Fruit fly (Drosophila melanogaster) whole organism, embryonic: ENCODE measurements around the gene CG33158.

Experiments used
- Atf-2 ChIP-seq: fragments of 200-800 bp; sonication (Bioruptor generic); optimal IDR thresholded peaks from 2 replicates; lab custom pipeline; 2016; ENCODE audit warnings: missing biosample characterization, missing genetic modification characterization
- B-H1 ChIP-seq: fragments of 200-800 bp; sonication (Bioruptor generic); IDR thresholded peaks from 3 replicates; pipeline ENCODE4 v1.3.6; 2022; ENCODE audit warnings: missing biosample characterization, missing genetic modification characterization
- CG10147 ChIP-seq: fragments of 200-800 bp; sonication (Bioruptor generic); optimal IDR thresholded peaks from 2 replicates; lab custom pipeline; 2019; ENCODE audit warnings: missing biosample characterization, mild to moderate bottlenecking, missing genetic modification characterization, moderate library complexity
- CG10321 ChIP-seq: fragments of 200-800 bp; sonication (Bioruptor generic); IDR thresholded peaks from 2 replicates; pipeline ENCODE4 v1.3.6; 2022; ENCODE audit warnings: missing biosample characterization, missing genetic modification characterization
- CG11085 ChIP-seq: fragments of 200-800 bp; sonication (Bioruptor generic); IDR thresholded peaks from 2 replicates; pipeline ENCODE4 v1.3.6; 2022; ENCODE audit warnings: missing biosample characterization, missing genetic modification characterization
- CG11695 ChIP-seq: fragments of 200-800 bp; sonication (Bioruptor generic); IDR thresholded peaks from 3 replicates; pipeline ENCODE4 v1.3.6; 2022; ENCODE audit warnings: missing biosample characterization, missing genetic modification characterization
- CG11696 ChIP-seq: fragments of 200-800 bp; sonication (Bioruptor generic); IDR thresholded peaks from 2 replicates; pipeline ENCODE4 v1.3.6; 2022; ENCODE audit warnings: missing biosample characterization, missing genetic modification characterization
- CG13424 ChIP-seq: fragments of 200-800 bp; sonication (Bioruptor generic); optimal IDR thresholded peaks from 2 replicates; lab custom pipeline; 2019; ENCODE audit warnings: missing biosample characterization, mild to moderate bottlenecking, missing genetic modification characterization, moderate library complexity
- CG14667 ChIP-seq: fragments of 200-800 bp; sonication (Bioruptor generic); IDR thresholded peaks from 2 replicates; pipeline ENCODE4 v1.3.6; 2022; ENCODE audit warnings: missing biosample characterization, missing genetic modification characterization
- CG15073 ChIP-seq: fragments of 200-800 bp; sonication (Bioruptor generic); optimal IDR thresholded peaks from 2 replicates; lab custom pipeline; 2016; ENCODE audit warnings: missing biosample characterization, missing genetic modification characterization
- CG1529 ChIP-seq: fragments of 200-800 bp; sonication (Bioruptor generic); optimal IDR thresholded peaks from 3 replicates; lab custom pipeline; 2018; ENCODE audit warnings: missing biosample characterization, missing genetic modification characterization
- CG17361 ChIP-seq: fragments of 200-800 bp; sonication (Bioruptor generic); IDR thresholded peaks from 3 replicates; pipeline ENCODE4 v1.3.6; 2022; ENCODE audit warnings: missing biosample characterization, missing genetic modification characterization
- CG17612 ChIP-seq: fragments of 200-800 bp; sonication (Bioruptor generic); IDR thresholded peaks from 2 replicates; pipeline ENCODE4 v1.3.6; 2022; ENCODE audit warnings: missing biosample characterization, missing genetic modification characterization
- CG2202 ChIP-seq: fragments of 200-800 bp; sonication (Bioruptor generic); optimal IDR thresholded peaks from 2 replicates; lab custom pipeline; 2018; ENCODE audit warnings: missing biosample characterization, mild to moderate bottlenecking, missing genetic modification characterization
- CG3281 ChIP-seq: fragments of 200-800 bp; sonication (Bioruptor generic); optimal IDR thresholded peaks from 3 replicates; lab custom pipeline; 2017; ENCODE audit warnings: missing biosample characterization, mild to moderate bottlenecking, missing genetic modification characterization
- CG3995 ChIP-seq: fragments of 200-800 bp; sonication (Bioruptor generic); optimal IDR thresholded peaks from 3 replicates; lab custom pipeline; 2016; ENCODE audit warnings: missing biosample characterization, missing genetic modification characterization
- CG4730 ChIP-seq: fragments of 200-800 bp; sonication (Bioruptor generic); IDR thresholded peaks from 2 replicates; pipeline ENCODE4 v1.3.6; 2022; ENCODE audit warnings: missing biosample characterization, missing genetic modification characterization
- CG7372 ChIP-seq: fragments of 200-800 bp; sonication (Bioruptor generic); IDR thresholded peaks from 2 replicates; pipeline ENCODE4 v1.3.6; 2022; ENCODE audit warnings: missing biosample characterization, missing genetic modification characterization
- CG7745 ChIP-seq: fragments of 200-800 bp; sonication (Bioruptor generic); optimal IDR thresholded peaks from 2 replicates; lab custom pipeline; 2018; ENCODE audit warnings: missing biosample characterization, mild to moderate bottlenecking, missing genetic modification characterization, moderate library complexity
- CG9876 ChIP-seq: fragments of 200-800 bp; sonication (Bioruptor generic); optimal IDR thresholded peaks from 2 replicates; lab custom pipeline; 2016; ENCODE audit warnings: missing biosample characterization, missing genetic modification characterization
- CHES-1-like ChIP-seq: fragments of 200-800 bp; sonication (Bioruptor generic); optimal IDR thresholded peaks from 2 replicates; lab custom pipeline; 2016; ENCODE audit warnings: missing biosample characterization, missing genetic modification characterization
- Dad ChIP-seq: fragments of 200-800 bp; sonication (Bioruptor generic); optimal IDR thresholded peaks from 3 replicates; lab custom pipeline; 2016; ENCODE audit warnings: missing biosample characterization, missing genetic modification characterization
- Dip3 ChIP-seq: fragments of 200-800 bp; sonication (Bioruptor generic); optimal IDR thresholded peaks from 3 replicates; lab custom pipeline; 2016; ENCODE audit warnings: missing biosample characterization, missing genetic modification characterization
- Dp ChIP-seq: fragments of 200-800 bp; sonication (Bioruptor generic); optimal IDR thresholded peaks from 2 replicates; lab custom pipeline; 2018; ENCODE audit warnings: missing biosample characterization, mild to moderate bottlenecking, missing genetic modification characterization, moderate library complexity
- E2f1 ChIP-seq: fragments of 200-800 bp; sonication (Bioruptor generic); IDR thresholded peaks from 2 replicates; pipeline ENCODE4 v1.3.6; 2022; ENCODE audit warnings: missing biosample characterization, missing genetic modification characterization
- HLH4C ChIP-seq: fragments of 200-800 bp; sonication (Bioruptor generic); IDR thresholded peaks from 3 replicates; pipeline ENCODE4 v1.3.6; 2022; ENCODE audit warnings: missing biosample characterization, missing genetic modification characterization; ENCODE audit not compliant: partially characterized antibody
- Hr39 ChIP-seq: fragments of >200 bp; optimal IDR thresholded peaks from 2 replicates; lab custom pipeline; 2017
- Hr51 ChIP-seq, 2 experiments: fragments of 200-800 bp; sonication (Bioruptor generic); optimal IDR thresholded peaks; 2 replicates in 1 of 2; 3 replicates in 1 of 2; lab custom pipeline; 2016 to 2018; ENCODE audit warnings: missing biosample characterization in 2 of 2, missing genetic modification characterization in 2 of 2, mild to moderate bottlenecking in 1 of 2, moderate library complexity in 1 of 2
- Ravus ChIP-seq: fragments of 200-800 bp; sonication (Bioruptor generic); IDR thresholded peaks from 2 replicates; pipeline ENCODE4 v1.3.6; 2022; ENCODE audit warnings: missing biosample characterization, missing genetic modification characterization
- Scr ChIP-seq: fragments of 200-800 bp; sonication (Bioruptor generic); IDR thresholded peaks from 2 replicates; pipeline ENCODE4 v1.3.6; 2022; ENCODE audit warnings: missing biosample characterization, missing genetic modification characterization; ENCODE audit not compliant: partially characterized antibody
- Side ChIP-seq: fragments of 200-800 bp; sonication (Bioruptor generic); optimal IDR thresholded peaks from 2 replicates; lab custom pipeline; 2016; ENCODE audit warnings: missing biosample characterization, missing genetic modification characterization
- Sry-δ ChIP-seq: fragments of 200-800 bp; sonication (Bioruptor generic); optimal IDR thresholded peaks from 2 replicates; lab custom pipeline; 2016; ENCODE audit warnings: missing biosample characterization, missing genetic modification characterization
- Xrp1 ChIP-seq: fragments of 200-800 bp; sonication (Bioruptor generic); IDR thresholded peaks from 2 replicates; pipeline ENCODE4 v1.3.6; 2022; ENCODE audit warnings: missing biosample characterization, missing genetic modification characterization
- YL-1 ChIP-seq: fragments of 200-800 bp; sonication (Bioruptor generic); optimal IDR thresholded peaks from 3 replicates; lab custom pipeline; 2017; ENCODE audit warnings: missing biosample characterization, mild to moderate bottlenecking, missing genetic modification characterization
- ato ChIP-seq: fragments of 200-800 bp; sonication (Bioruptor generic); IDR thresholded peaks from 2 replicates; pipeline ENCODE4 v1.3.6; 2022; ENCODE audit warnings: missing biosample characterization, missing genetic modification characterization; ENCODE audit not compliant: partially characterized antibody
- bbx ChIP-seq: fragments of 200-800 bp; sonication (Bioruptor generic); IDR thresholded peaks from 2 replicates; pipeline ENCODE4 v1.3.6; 2022; ENCODE audit warnings: missing biosample characterization, missing genetic modification characterization; ENCODE audit not compliant: partially characterized antibody
- cas ChIP-seq: fragments of 200-800 bp; sonication (Bioruptor generic); IDR thresholded peaks from 2 replicates; pipeline ENCODE4 v1.3.6; 2022; ENCODE audit warnings: missing biosample characterization, missing genetic modification characterization
- croc ChIP-seq: fragments of 200-800 bp; sonication (Bioruptor generic); conservative IDR thresholded peaks from 3 replicates; pipeline ENCODE4 v1.3.6; 2022; ENCODE audit warnings: missing biosample characterization, missing genetic modification characterization
- dysf ChIP-seq: fragments of 200-800 bp; sonication (Bioruptor generic); IDR thresholded peaks from 3 replicates; pipeline ENCODE4 v1.3.6; 2022; ENCODE audit warnings: missing biosample characterization, missing genetic modification characterization
- gem ChIP-seq: fragments of 200-800 bp; sonication (Bioruptor generic); optimal IDR thresholded peaks from 2 replicates; lab custom pipeline; 2019; ENCODE audit warnings: missing biosample characterization, mild to moderate bottlenecking, missing genetic modification characterization, moderate library complexity
- gt ChIP-seq: fragments of 200-800 bp; sonication (Bioruptor generic); IDR thresholded peaks from 2 replicates; pipeline ENCODE4 v1.3.6; 2022; ENCODE audit warnings: missing biosample characterization, missing genetic modification characterization
- hbn ChIP-seq: fragments of 200-800 bp; sonication (Bioruptor generic); IDR thresholded peaks from 2 replicates; pipeline ENCODE4 v1.3.6; 2022; ENCODE audit warnings: missing biosample characterization, missing genetic modification characterization; ENCODE audit not compliant: partially characterized antibody
- pan ChIP-seq, 4 experiments: fragments of >200 bp in 3 of 4; fragments of 200-800 bp in 1 of 4; sonication (Bioruptor generic) in 1 of 4; optimal IDR thresholded peaks in 3 of 4; IDR thresholded peaks in 1 of 4; 2 replicates each; pipeline versions ENCODE4 v1.3.6 to Lab custom; 2017 to 2022; ENCODE audit warnings: missing biosample characterization in 2 of 4, missing genetic modification characterization in 2 of 4, mixed read lengths in 1 of 4
- peb ChIP-seq: fragments of 200-800 bp; sonication (Bioruptor generic); IDR thresholded peaks from 2 replicates; pipeline ENCODE4 v1.3.6; 2022; ENCODE audit warnings: missing biosample characterization, missing genetic modification characterization
- pfk ChIP-seq: fragments of 200-800 bp; sonication (Bioruptor generic); optimal IDR thresholded peaks from 2 replicates; lab custom pipeline; 2018; ENCODE audit warnings: missing biosample characterization, mild to moderate bottlenecking, missing genetic modification characterization, moderate library complexity
- row ChIP-seq: fragments of 200-800 bp; sonication (Bioruptor generic); IDR thresholded peaks from 3 replicates; pipeline ENCODE4 v1.3.6; 2022; ENCODE audit warnings: missing biosample characterization, missing genetic modification characterization
- sens ChIP-seq: fragments of 200-800 bp; sonication (Bioruptor generic); peaks from one replicate; lab custom pipeline; 2016; ENCODE audit warnings: missing biosample characterization, missing genetic modification characterization
- sens-2 ChIP-seq: fragments of 200-800 bp; sonication (Bioruptor generic); IDR thresholded peaks from 2 replicates; pipeline ENCODE4 v1.3.6; 2022; ENCODE audit warnings: missing biosample characterization, missing genetic modification characterization
- stwl ChIP-seq: fragments of 200-800 bp; sonication (Bioruptor generic); optimal IDR thresholded peaks from 3 replicates; lab custom pipeline; 2018; ENCODE audit warnings: missing biosample characterization, mild to moderate bottlenecking, missing genetic modification characterization, moderate library complexity
- wek ChIP-seq: fragments of 200-800 bp; sonication (Bioruptor generic); optimal IDR thresholded peaks from 3 replicates; lab custom pipeline; 2018; ENCODE audit warnings: missing biosample characterization, mild to moderate bottlenecking, missing genetic modification characterization, moderate library complexity

The CG33158 gene

dm6 chr3L:16408609-16409439 lies 10.6 kb upstream of the CG33158 start (continued):
- TF ChIP-seq pfk: peak; percentile 48
- TF ChIP-seq CG14667 (GFP tag; lab: Robert Waterston, UW): no peak
- TF ChIP-seq hbn (GFP tag; lab: Robert Waterston, UW): no peak
- TF ChIP-seq CG3281 (GFP tag; lab: Kevin White, UChicago): no peak
- no peak for TF ChIP-seq dysf (GFP tag; lab: Robert Waterston, UW)
- no peak for TF ChIP-seq sens-2 (GFP tag; lab: Robert Waterston, UW)
- TF ChIP-seq CG11695: no peak
- no peak for TF ChIP-seq row
- TF ChIP-seq CG1529 (GFP tag; lab: Kevin White, UChicago): peak; percentile 44
- TF ChIP-seq CG10147: no peak
- no peak for TF ChIP-seq CG11085 (GFP tag; lab: Robert Waterston, UW)
- TF ChIP-seq E2f1 (GFP tag; lab: Robert Waterston, UW): no peak
- no peak for TF ChIP-seq CG11696
- peak; percentile 32 for TF ChIP-seq Side (GFP tag; lab: Kevin White, UChicago)
- TF ChIP-seq Atf-2 (GFP tag; lab: Kevin White, UChicago): no peak
- 0 out of 2 replicates have a peak, but pooled peaks have one; percentile 19 for TF ChIP-seq peb (GFP tag; lab: Robert Waterston, UW)
- peak; percentile 35 for TF ChIP-seq CHES-1-like (GFP tag; lab: Kevin White, UChicago)
- no peak for TF ChIP-seq CG3995 (GFP tag; lab: Kevin White, UChicago)
- peak; percentile 75 for TF ChIP-seq CG2202 (tag; lab: Kevin White, UChicago)
- no peak for TF ChIP-seq gt (GFP tag; lab: Robert Waterston, UW)
- peak; percentile 96 for TF ChIP-seq sens (GFP tag; lab: Kevin White, UChicago)
- TF ChIP-seq Xrp1 (GFP tag; lab: Robert Waterston, UW): peak; percentile 82
- TF ChIP-seq CG10321 (GFP tag; lab: Robert Waterston, UW): no peak
- no peak for TF ChIP-seq HLH4C
- no peak; the same call in 2 of the 3 replicates for TF ChIP-seq B-H1 (GFP tag; lab: Robert Waterston, UW)
- TF ChIP-seq Ravus: no peak
- peak; percentile 28 for TF ChIP-seq gem
- peak in 1 of 2 experiments; percentile 76 for TF ChIP-seq Hr51 (GFP tag; optimal IDR thresholded peaks at IDR 0.05; lab: Kevin White, UChicago)
- TF ChIP-seq stwl (tag; lab: Kevin White, UChicago): peak; percentile 0
- TF ChIP-seq CG4730 (GFP tag; lab: Robert Waterston, UW): no peak
- TF ChIP-seq CG7745: peak; percentile 78
- peak; percentile 57 for TF ChIP-seq Dp (GFP tag; lab: Kevin White, UChicago)
- peak; percentile 32 for TF ChIP-seq YL-1 (GFP tag; lab: Kevin White, UChicago)
- TF ChIP-seq Scr (GFP tag; lab: Robert Waterston, UW): no peak
- peak; percentile 56 for TF ChIP-seq wek (GFP tag; lab: Kevin White, UChicago)
- TF ChIP-seq bbx: no peak
- TF ChIP-seq Dip3 (GFP tag; lab: Kevin White, UChicago): no peak
- TF ChIP-seq cas (GFP tag; lab: Robert Waterston, UW): no peak
- TF ChIP-seq ato (GFP tag; lab: Robert Waterston, UW): no peak
- TF ChIP-seq CG7372 (GFP tag; lab: Robert Waterston, UW): no peak
- peak; percentile 12 for TF ChIP-seq Dad
- TF ChIP-seq CG13424 (tag; lab: Kevin White, UChicago): no peak
- TF ChIP-seq pan (optimal IDR thresholded peaks at IDR 0.05; lab: Kevin White, UChicago): no peak
- TF ChIP-seq pan (GFP tag; optimal IDR thresholded peaks at IDR 0.05 in 1 of 2, IDR thresholded peaks at IDR 0.05 in 1 of 2): no peak
- TF ChIP-seq croc (GFP tag; lab: Robert Waterston, UW): no peak
- TF ChIP-seq CG9876 (GFP tag; lab: Kevin White, UChicago): no peak
- no peak for TF ChIP-seq CG15073 (GFP tag; lab: Kevin White, UChicago)
- TF ChIP-seq Hr39: no peak
- no peak; the same call in 2 of the 3 replicates for TF ChIP-seq CG17361
- TF ChIP-seq CG17612 (GFP tag; lab: Robert Waterston, UW): no peak
- TF ChIP-seq Sry-δ (GFP tag; lab: Kevin White, UChicago): peak; percentile 17
